Worm (Caenorhabditis elegans) whole organism, L2 larva: ENCODE measurements around the gene nhr-184.
"Not testable (repeated sequence)": the region's sequence is repeated elsewhere in the genome, so short reads cannot be mapped to it uniquely, and the experiment has no call there.

ENCODE experiments used
- C34F6.9 ChIP-seq: fragments of 150-350 bp; optimal IDR thresholded peaks from 2 replicates; lab custom pipeline; 2014; ENCODE audit warnings: missing biosample characterization, missing genetic modification characterization
- R02D3.7 ChIP-seq: fragments of 150-350 bp; optimal IDR thresholded peaks from 2 replicates; lab custom pipeline; 2014; ENCODE audit warnings: missing biosample characterization, missing genetic modification characterization
- ZK546.5 ChIP-seq: sonication (generic microtip); optimal IDR thresholded peaks from 2 replicates; lab custom pipeline; 2017; ENCODE audit warnings: missing biosample characterization, missing genetic modification characterization
- alr-1 ChIP-seq: fragments of 150-350 bp; optimal IDR thresholded peaks from 2 replicates; lab custom pipeline; 2014; ENCODE audit warnings: missing biosample characterization, missing genetic modification characterization
- aly-2 ChIP-seq: fragments of 150-350 bp; optimal IDR thresholded peaks from 2 replicates; lab custom pipeline; 2014; ENCODE audit warnings: missing biosample characterization, missing genetic modification characterization
- ama-1 ChIP-seq: fragments of 150-350 bp; optimal IDR thresholded peaks from 2 replicates; lab custom pipeline; 2018; ENCODE audit warnings: inconsistent platforms
- blmp-1 ChIP-seq: sonication (generic microtip); optimal IDR thresholded peaks from 2 replicates; lab custom pipeline; 2017; ENCODE audit warnings: missing genetic modification characterization, mild to moderate bottlenecking, missing compliant biosample characterization, antibody characterized with exemption, moderate library complexity; ENCODE audit not compliant: insufficient read depth
- ceh-16 ChIP-seq: fragments of 150-350 bp; optimal IDR thresholded peaks from 2 replicates; lab custom pipeline; 2014; ENCODE audit warnings: missing biosample characterization, missing genetic modification characterization
- crh-2 ChIP-seq: sonication (generic microtip); optimal IDR thresholded peaks from 2 replicates; lab custom pipeline; 2017; ENCODE audit warnings: missing biosample characterization, missing genetic modification characterization
- dmd-4 ChIP-seq: sonication (generic microtip); optimal IDR thresholded peaks from 2 replicates; lab custom pipeline; 2017; ENCODE audit warnings: missing biosample characterization, missing genetic modification characterization
- egl-27 ChIP-seq: sonication (generic microtip); optimal IDR thresholded peaks from 3 replicates; lab custom pipeline; 2017; ENCODE audit warnings: missing biosample characterization, missing genetic modification reagents, missing genetic modification characterization
- elt-1 ChIP-seq: fragments of 150-350 bp; optimal IDR thresholded peaks from 2 replicates; lab custom pipeline; 2014; ENCODE audit warnings: missing biosample characterization, missing genetic modification characterization
- elt-3 ChIP-seq: sonication (generic microtip); optimal IDR thresholded peaks from 2 replicates; lab custom pipeline; 2017; ENCODE audit warnings: missing biosample characterization, missing genetic modification characterization
- fos-1 ChIP-seq: fragments of 150-350 bp; optimal IDR thresholded peaks from 2 replicates; lab custom pipeline; 2014; ENCODE audit warnings: missing biosample characterization, missing genetic modification characterization
- gmeb-1 ChIP-seq: fragments of 150-350 bp; optimal IDR thresholded peaks from 2 replicates; lab custom pipeline; 2014; ENCODE audit warnings: missing biosample characterization, missing genetic modification characterization
- lin-13 ChIP-seq: fragments of 150-350 bp; optimal IDR thresholded peaks from 2 replicates; lab custom pipeline; 2014; ENCODE audit warnings: missing biosample characterization, missing genetic modification reagents, missing genetic modification characterization
- lin-39 ChIP-seq: fragments of 150-350 bp; optimal IDR thresholded peaks from 2 replicates; lab custom pipeline; 2014; ENCODE audit warnings: missing biosample characterization, missing genetic modification reagents, missing genetic modification characterization
- lsy-2 ChIP-seq, 2 experiments: fragments of 150-350 bp in 1 of 2; sonication (generic microtip) in 1 of 2; optimal IDR thresholded peaks; 2 replicates each; lab custom pipeline; 2014 to 2017; ENCODE audit warnings: missing biosample characterization in 2 of 2, missing genetic modification characterization in 2 of 2
- mdl-1 ChIP-seq, 2 experiments: fragments of 150-350 bp in 1 of 2; sonication (generic microtip) in 1 of 2; optimal IDR thresholded peaks; 2 replicates each; lab custom pipeline; 2017; ENCODE audit warnings: missing biosample characterization in 2 of 2, missing genetic modification characterization in 2 of 2
- nhr-129 ChIP-seq: fragments of 150-350 bp; optimal IDR thresholded peaks from 2 replicates; lab custom pipeline; 2014; ENCODE audit warnings: missing biosample characterization, missing genetic modification characterization
- nhr-21 ChIP-seq: fragments of 150-350 bp; optimal IDR thresholded peaks from 2 replicates; lab custom pipeline; 2014; ENCODE audit warnings: missing biosample characterization, missing genetic modification characterization
- nhr-23 ChIP-seq: fragments of 150-350 bp; optimal IDR thresholded peaks from 2 replicates; lab custom pipeline; 2014; ENCODE audit warnings: missing biosample characterization, missing genetic modification reagents, missing genetic modification characterization
- nhr-237 ChIP-seq: fragments of 150-350 bp; optimal IDR thresholded peaks from 2 replicates; lab custom pipeline; 2014; ENCODE audit warnings: missing biosample characterization, missing genetic modification characterization
- nhr-25 ChIP-seq: fragments of 150-350 bp; sonication (generic microtip); optimal IDR thresholded peaks from 3 replicates; lab custom pipeline; 2014; ENCODE audit warnings: missing biosample characterization, missing genetic modification characterization
- peb-1 ChIP-seq: fragments of 150-350 bp; optimal IDR thresholded peaks from 2 replicates; lab custom pipeline; 2014; ENCODE audit warnings: missing biosample characterization, missing genetic modification characterization
- sem-4 ChIP-seq: fragments of 150-350 bp; optimal IDR thresholded peaks from 2 replicates; lab custom pipeline; 2014; ENCODE audit warnings: missing biosample characterization, missing genetic modification reagents, missing genetic modification characterization
- skn-1 ChIP-seq: sonication (generic microtip); optimal IDR thresholded peaks from 2 replicates; lab custom pipeline; 2017; ENCODE audit warnings: missing biosample characterization, missing genetic modification characterization
- sma-3 ChIP-seq: sonication (generic microtip); optimal IDR thresholded peaks from 2 replicates; lab custom pipeline; 2016; ENCODE audit warnings: missing genetic modification reagents, missing genetic modification characterization, missing compliant biosample characterization
- sma-9 ChIP-seq, 2 experiments: fragments of 150-350 bp in 1 of 2; sonication (generic microtip) in 1 of 2; optimal IDR thresholded peaks; 2 replicates each; lab custom pipeline; 2014 to 2016; ENCODE audit warnings: missing genetic modification characterization in 2 of 2, mild to moderate bottlenecking in 1 of 2, missing biosample characterization in 1 of 2, missing compliant biosample characterization in 1 of 2, missing genetic modification reagents in 1 of 2, moderate library complexity in 1 of 2
- unc-39 ChIP-seq: fragments of 150-350 bp; optimal IDR thresholded peaks from 2 replicates; lab custom pipeline; 2014; ENCODE audit warnings: missing biosample characterization, missing genetic modification characterization
- unc-55 ChIP-seq: fragments of 150-350 bp; sonication (generic microtip); optimal IDR thresholded peaks from 3 replicates; lab custom pipeline; 2014; ENCODE audit warnings: missing biosample characterization, missing genetic modification reagents, missing genetic modification characterization
- unc-62 ChIP-seq: fragments of 150-350 bp; optimal IDR thresholded peaks from 2 replicates; lab custom pipeline; 2014; ENCODE audit warnings: missing biosample characterization, missing genetic modification reagents, missing genetic modification characterization
- ztf-1 ChIP-seq: fragments of 200-800 bp; sonication (Bioruptor generic); conservative IDR thresholded peaks from 2 replicates; pipeline ENCODE4 v1.3.6; 2022; ENCODE audit warnings: missing genetic modification characterization, missing compliant biosample characterization
- ztf-11 ChIP-seq: sonication (generic microtip); optimal IDR thresholded peaks from 2 replicates; lab custom pipeline; 2017; ENCODE audit warnings: missing biosample characterization, missing genetic modification characterization
- ztf-4 ChIP-seq: fragments of 150-350 bp; optimal IDR thresholded peaks from 2 replicates; lab custom pipeline; 2014; ENCODE audit warnings: missing biosample characterization, missing genetic modification characterization

nhr-184 gene

ce11 chrV:2259750-2260149, 45.5 kb upstream of the nhr-184 start, which contains the start of gene nhr-182 (continued):
- TF ChIP-seq sma-9 (GFP tag; optimal IDR thresholded peaks at IDR 0.05; lab: Kevin White, UChicago) = peak; percentile 19
- TF ChIP-seq sma-9 (tag; optimal IDR thresholded peaks at IDR 0.05; lab: Kevin White, UChicago) = no peak

DNA sequence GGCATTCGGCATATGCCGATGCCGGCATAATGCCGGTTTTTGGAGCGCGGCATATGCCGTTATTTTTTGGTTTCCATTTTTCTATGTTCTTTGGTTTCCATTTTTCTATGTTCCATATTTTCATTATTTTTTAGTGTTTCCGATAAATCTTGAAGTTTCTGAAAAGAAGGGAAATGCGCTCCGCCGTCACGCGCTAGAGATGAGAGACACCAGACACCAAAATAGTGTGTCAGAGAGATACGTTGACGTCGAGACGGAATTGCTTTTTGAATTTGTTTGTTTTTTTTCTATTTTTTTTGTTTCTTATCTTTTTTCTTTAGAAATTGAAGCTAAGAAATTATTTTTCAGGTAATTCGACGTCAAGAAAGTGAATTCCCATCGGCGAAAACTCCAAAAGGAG, 40.9 kb upstream of the nhr-184 start, which contains the start of gene F41B5.1:
Gene F41B5.1, plus strand, starts transcription at position 343 of the 400 bp plus-strand sequence.
- TF ChIP-seq ceh-16 (tag; lab: Kevin White, UChicago); R02D3.7; ztf-1 (GFP tag; lab: Robert Waterston, UW): not testable (repeated sequence)

DNA sequence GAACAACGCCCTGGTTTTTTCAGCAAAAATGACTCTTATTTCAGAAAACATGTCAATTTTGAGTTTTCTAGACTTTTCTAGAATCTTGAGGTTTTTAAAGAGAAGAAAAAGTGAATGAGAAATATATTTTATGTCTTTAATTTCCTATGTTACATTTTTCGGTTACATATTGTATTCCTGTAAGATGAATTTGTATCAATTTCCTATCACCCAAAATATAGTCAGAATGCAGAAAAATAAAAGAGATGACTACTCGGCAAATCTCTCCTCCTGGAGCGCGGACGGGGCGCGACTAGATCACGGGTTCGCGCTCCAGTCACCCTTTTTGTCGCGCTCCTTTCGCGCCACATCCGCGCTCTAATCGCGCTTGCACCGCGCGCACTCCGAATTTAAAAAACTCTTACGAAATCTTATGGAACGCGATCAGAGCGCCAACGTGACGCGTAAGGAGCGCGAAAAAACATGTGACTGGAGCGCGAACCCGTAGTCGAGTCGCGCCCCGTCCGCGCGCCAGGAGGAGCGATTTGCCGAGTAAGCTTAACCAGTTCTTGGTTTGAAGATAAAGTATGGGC, 40.4 kb upstream of the nhr-184 start, which contains the start of gene str-253:
Gene str-253, minus strand, starts transcription at position 51 of the 572 bp plus-strand sequence.
- no peak for TF ChIP-seq unc-39 (tag; lab: Kevin White, UChicago)
- TF ChIP-seq aly-2 (tag; lab: Kevin White, UChicago) = no peak
- no peak for TF ChIP-seq unc-55 (GFP tag; lab: Kevin White, UChicago)
- no peak for TF ChIP-seq elt-1 (tag; lab: Kevin White, UChicago)
- TF ChIP-seq ztf-1 (GFP tag; lab: Robert Waterston, UW) = no peak
- TF ChIP-seq lin-13 = no peak
- no peak for TF ChIP-seq nhr-129
- TF ChIP-seq ztf-4 (tag; lab: Kevin White, UChicago) = no peak
- no peak for TF ChIP-seq dmd-4 (tag; lab: Kevin White, UChicago)
- no peak for TF ChIP-seq sma-3 (GFP tag; lab: Kevin White, UChicago)

- TF ChIP-seq unc-39 (tag; lab: Kevin White, UChicago) (no peak), fos-1 (tag; lab: Kevin White, UChicago) (peak; percentile 11)
Measured at ce11 chrV:2251774-2252173, 37.5 kb upstream of the nhr-184 start.

ce11 chrV:2250126-2250590, 35.9 kb upstream of the nhr-184 start, which contains the start of gene cyp-33C7:
cyp-33C7 (plus strand) TSS chrV:2250540.
- TF ChIP-seq skn-1 (tag; lab: Kevin White, UChicago) (peak; percentile 10), fos-1 (tag; lab: Kevin White, UChicago) (peak; percentile 81), ztf-4 (tag; lab: Kevin White, UChicago) (no peak), gmeb-1 (tag; lab: Kevin White, UChicago) (peak; percentile 35), ztf-11 (tag; lab: Kevin White, UChicago) (no peak), elt-3 (tag; lab: Kevin White, UChicago) (no peak), alr-1 (no peak), unc-55 (GFP tag; lab: Kevin White, UChicago) (no peak), dmd-4 (tag; lab: Kevin White, UChicago) (no peak), mdl-1 (tag; optimal IDR thresholded peaks at IDR 0.05; lab: Kevin White, UChicago) (no peak), sma-9 (GFP tag; optimal IDR thresholded peaks at IDR 0.05; lab: Kevin White, UChicago) (peak; percentile 64), sma-9 (tag; optimal IDR thresholded peaks at IDR 0.05; lab: Kevin White, UChicago) (no peak), unc-62 (GFP tag; lab: Kevin White, UChicago) (no peak), lin-39 (tag; lab: Kevin White, UChicago) (no peak), nhr-129 (peak; percentile 59), C34F6.9 (tag; lab: Kevin White, UChicago) (peak; percentile 17), nhr-25 (tag; lab: Kevin White, UChicago) (no peak), lsy-2 (tag; optimal IDR thresholded peaks at IDR 0.05; lab: Kevin White, UChicago) (no peak), crh-2 (tag; lab: Kevin White, UChicago) (peak; percentile 46)

- TF ChIP-seq nhr-25 (tag; lab: Kevin White, UChicago) = no peak
- no peak for TF ChIP-seq sem-4 (tag; lab: Kevin White, UChicago)
- no peak for TF ChIP-seq ztf-4 (tag; lab: Kevin White, UChicago)
- no peak for TF ChIP-seq C34F6.9 (tag; lab: Kevin White, UChicago)
- TF ChIP-seq peb-1 (tag; lab: Kevin White, UChicago) = no peak
- no peak for TF ChIP-seq nhr-23
- no peak for TF ChIP-seq nhr-237 (tag; lab: Kevin White, UChicago)
- no peak for TF ChIP-seq skn-1 (tag; lab: Kevin White, UChicago)
- TF ChIP-seq R02D3.7 = no peak
- no peak for TF ChIP-seq sma-9 (GFP tag; optimal IDR thresholded peaks at IDR 0.05; lab: Kevin White, UChicago)
- no peak for TF ChIP-seq sma-9 (tag; optimal IDR thresholded peaks at IDR 0.05; lab: Kevin White, UChicago)
- no peak for TF ChIP-seq lin-13
- no peak for TF ChIP-seq blmp-1 (tag; lab: Kevin White, UChicago)
- TF ChIP-seq nhr-21 (tag; lab: Kevin White, UChicago) = no peak
- TF ChIP-seq ZK546.5 (tag; lab: Kevin White, UChicago) = no peak
- TF ChIP-seq egl-27 (tag; lab: Kevin White, UChicago) = no peak
- TF ChIP-seq ama-1 (lab: Kevin White, UChicago) = no peak
Measured at ce11 chrV:2249310-2249709, 35.0 kb upstream of the nhr-184 start, which contains the start of gene cyp-33C6. cyp-33C6 (minus strand) TSS chrV:2249410.
